Worm (Caenorhabditis elegans) whole organism, midembryonic: ENCODE measurements around the gene pdhb-1.
"Not testable (repeated sequence)": the region's sequence is repeated elsewhere in the genome, so short reads cannot be mapped to it uniquely, and the experiment has no call there.

Experiments used
- T22C8.4 ChIP-seq: fragments of 200-800 bp; sonication (Bioruptor generic); IDR thresholded peaks from 2 replicates; pipeline ENCODE4 v1.3.6; 2022; ENCODE audit warnings: missing genetic modification characterization, missing compliant biosample characterization
- cog-1 ChIP-seq: sonication (generic microtip); optimal IDR thresholded peaks from 2 replicates; lab custom pipeline; 2016; ENCODE audit warnings: missing genetic modification characterization, missing compliant biosample characterization
- flt-1 ChIP-seq: fragments of 200-800 bp; sonication (Bioruptor generic); IDR thresholded peaks from 2 replicates; pipeline ENCODE4 v1.3.6; 2022; ENCODE audit warnings: missing genetic modification characterization, missing compliant biosample characterization
- klf-2 ChIP-seq: fragments of 200-800 bp; sonication (Bioruptor generic); conservative IDR thresholded peaks from 2 replicates; pipeline ENCODE4 v1.3.6; 2022; ENCODE audit warnings: missing genetic modification reagents, missing genetic modification characterization, missing compliant biosample characterization
- med-1 ChIP-seq: sonication (generic microtip); optimal IDR thresholded peaks from 2 replicates; lab custom pipeline; 2017; ENCODE audit warnings: missing genetic modification characterization, mild to moderate bottlenecking, missing compliant biosample characterization, antibody characterized with exemption, missing genetic modification reagents; ENCODE audit not compliant: insufficient read depth
- ref-1 ChIP-seq: fragments of 200-800 bp; sonication (Bioruptor generic); conservative IDR thresholded peaks from 2 replicates; pipeline ENCODE4 v1.3.6; 2022; ENCODE audit warnings: missing genetic modification reagents, missing genetic modification characterization, missing compliant biosample characterization
- tab-1 ChIP-seq: fragments of 200-800 bp; sonication (Bioruptor generic); IDR thresholded peaks from 2 replicates; pipeline ENCODE4 v1.3.6; 2022; ENCODE audit warnings: missing genetic modification characterization, missing compliant biosample characterization
- ztf-23 ChIP-seq: fragments of 200-800 bp; sonication (Bioruptor generic); IDR thresholded peaks from 2 replicates; pipeline ENCODE4 v1.3.6; 2022; ENCODE audit warnings: missing genetic modification reagents, missing genetic modification characterization, missing compliant biosample characterization
- ztf-29 ChIP-seq: fragments of 200-800 bp; sonication (Bioruptor generic); IDR thresholded peaks from 2 replicates; pipeline ENCODE4 v1.3.6; 2022; ENCODE audit warnings: missing genetic modification reagents, missing genetic modification characterization, missing compliant biosample characterization

pdhb-1 gene

ce11 chrIV:3378080-3378804 is 21.2 kb upstream of the pdhb-1 start, which contains the start of gene otub-4:
TSS of gene otub-4 (minus strand) at chrIV:3378130.
- TF ChIP-seq med-1 (no peak), ztf-23 (GFP tag; lab: Robert Waterston, UW) (no peak), cog-1 (no peak), flt-1 (GFP tag; lab: Robert Waterston, UW) (no peak), ref-1 (GFP tag; lab: Robert Waterston, UW) (no peak), ztf-29 (no peak), klf-2 (no peak), tab-1 (no peak), T22C8.4 (GFP tag; lab: Robert Waterston, UW) (no peak)

ce11 chrIV:3382338-3382907 is 17.0 kb upstream of the pdhb-1 start, which contains the start of gene B0546.3:
TSS of gene B0546.3 (minus strand) at chrIV:3382841.
- TF ChIP-seq ref-1 (GFP tag; lab: Robert Waterston, UW), result no peak
- TF ChIP-seq klf-2, result no peak
- TF ChIP-seq T22C8.4 (GFP tag; lab: Robert Waterston, UW), result no peak
- no peak for TF ChIP-seq med-1
- no peak for TF ChIP-seq ztf-23 (GFP tag; lab: Robert Waterston, UW)
- TF ChIP-seq ztf-29, result no peak
- no peak for TF ChIP-seq flt-1 (GFP tag; lab: Robert Waterston, UW)
- TF ChIP-seq cog-1, result no peak
- no peak for TF ChIP-seq tab-1

- TF ChIP-seq med-1 (no peak), klf-2 (no peak), ztf-29 (no peak), flt-1 (GFP tag; lab: Robert Waterston, UW) (no peak), cog-1 (no peak), T22C8.4 (GFP tag; lab: Robert Waterston, UW) (no peak), ztf-23 (GFP tag; lab: Robert Waterston, UW) (no peak), ref-1 (GFP tag; lab: Robert Waterston, UW) (no peak), tab-1 (no peak)
These were observed 16.3 kb upstream of the pdhb-1 start for ce11 chrIV:3383203-3383602.

ce11 chrIV:3384047-3384446 is 15.4 kb upstream of the pdhb-1 start, which contains the start of gene B0546.4:
TSS of gene B0546.4 (minus strand) at chrIV:3384147.
- no peak for TF ChIP-seq med-1
- TF ChIP-seq klf-2, result no peak
- TF ChIP-seq ztf-29, result no peak

ce11 chrIV:3384593-3384992 is 14.9 kb upstream of the pdhb-1 start:
- TF ChIP-seq cog-1, result peak; percentile 62
- no peak for TF ChIP-seq klf-2

- no peak for TF ChIP-seq flt-1 (GFP tag; lab: Robert Waterston, UW)
- TF ChIP-seq ztf-23 (GFP tag; lab: Robert Waterston, UW), result no peak
- no peak for TF ChIP-seq ztf-29
- no peak for TF ChIP-seq tab-1
- TF ChIP-seq klf-2, result no peak
- no peak for TF ChIP-seq T22C8.4 (GFP tag; lab: Robert Waterston, UW)
- no peak for TF ChIP-seq ref-1 (GFP tag; lab: Robert Waterston, UW)
- no peak for TF ChIP-seq cog-1
- TF ChIP-seq med-1, result no peak
These were observed 13.9 kb upstream of the pdhb-1 start, which contains the start of gene mai-2 for ce11 chrIV:3385337-3386215. TSS of gene mai-2 (plus strand) at chrIV:3385910.

ce11 chrIV:3386504-3387290 is 12.8 kb upstream of the pdhb-1 start:
- TF ChIP-seq cog-1, result no peak
- TF ChIP-seq ref-1 (GFP tag; lab: Robert Waterston, UW), result no peak
- no peak for TF ChIP-seq klf-2
- no peak for TF ChIP-seq med-1
- TF ChIP-seq ztf-29, result no peak
- TF ChIP-seq tab-1, result no peak
- TF ChIP-seq T22C8.4 (GFP tag; lab: Robert Waterston, UW), result no peak
- TF ChIP-seq ztf-23 (GFP tag; lab: Robert Waterston, UW), result no peak
- no peak for TF ChIP-seq flt-1 (GFP tag; lab: Robert Waterston, UW)

ce11 chrIV:3389999-3390398 is 9.5 kb upstream of the pdhb-1 start, which contains the start of gene B0546.5:
TSS of gene B0546.5 (minus strand) at chrIV:3390099.
- TF ChIP-seq T22C8.4 (GFP tag; lab: Robert Waterston, UW); ztf-23 (GFP tag; lab: Robert Waterston, UW); ztf-29: not testable (repeated sequence)

- TF ChIP-seq tab-1; ref-1 (GFP tag; lab: Robert Waterston, UW); klf-2: not testable (repeated sequence)
These were observed 5.4 kb upstream of the pdhb-1 start, which contains the start of gene C04C3.4 for ce11 chrIV:3394066-3394465. TSS of gene C04C3.4 (plus strand) at chrIV:3394366.

- no peak for TF ChIP-seq ref-1 (GFP tag; lab: Robert Waterston, UW)
- TF ChIP-seq tab-1, result no peak
- no peak for TF ChIP-seq ztf-23 (GFP tag; lab: Robert Waterston, UW)
- TF ChIP-seq cog-1, result no peak
- no peak for TF ChIP-seq T22C8.4 (GFP tag; lab: Robert Waterston, UW)
- TF ChIP-seq klf-2, result no peak
- TF ChIP-seq ztf-29, result no peak
- TF ChIP-seq flt-1 (GFP tag; lab: Robert Waterston, UW), result no peak
- no peak for TF ChIP-seq med-1
These were observed 3.9 kb upstream of the pdhb-1 start, which contains the start of gene C04C3.14 for ce11 chrIV:3395581-3395980. TSS of gene C04C3.14 (plus strand) at chrIV:3395881.
